Worm (Caenorhabditis elegans) whole organism, early embryonic: Measurements from ENCODE around the gene grl-25.

ENCODE experiments used
- B0310.2 ChIP-seq: sonication (generic microtip); optimal IDR thresholded peaks from 2 replicates; lab custom pipeline; 2016; ENCODE audit warnings: mild to moderate bottlenecking, missing genetic modification characterization, missing compliant biosample characterization
- F13C5.2 ChIP-seq: sonication (generic microtip); optimal IDR thresholded peaks from 2 replicates; lab custom pipeline; 2017; ENCODE audit warnings: mild to moderate bottlenecking, missing genetic modification characterization, inconsistent platforms, missing compliant biosample characterization
- aly-1 ChIP-seq: sonication (generic microtip); optimal IDR thresholded peaks from 2 replicates; lab custom pipeline; 2016; ENCODE audit warnings: missing genetic modification characterization, missing compliant biosample characterization
- ama-1 ChIP-seq: fragments of 150-350 bp; optimal IDR thresholded peaks from 2 replicates; lab custom pipeline; 2014
- ceh-13 ChIP-seq: fragments of 200-800 bp; sonication (Bioruptor generic); optimal IDR thresholded peaks from 2 replicates; lab custom pipeline; 2018; ENCODE audit warnings: mild to moderate bottlenecking, missing genetic modification characterization, missing compliant biosample characterization
- ceh-36 ChIP-seq: sonication (generic microtip); optimal IDR thresholded peaks from 2 replicates; lab custom pipeline; 2016; ENCODE audit warnings: missing genetic modification characterization, inconsistent platforms, missing compliant biosample characterization
- ets-7 ChIP-seq: sonication (generic microtip); optimal IDR thresholded peaks from 2 replicates; lab custom pipeline; 2016; ENCODE audit warnings: missing genotype, missing genetic modification characterization, missing compliant biosample characterization
- flt-1 ChIP-seq: fragments of 200-800 bp; sonication (Bioruptor generic); IDR thresholded peaks from 2 replicates; pipeline ENCODE4 v1.3.6; 2022; ENCODE audit warnings: missing genetic modification characterization, missing compliant biosample characterization
- hmbx-1 ChIP-seq: sonication (generic microtip); optimal IDR thresholded peaks from 2 replicates; lab custom pipeline; 2016; ENCODE audit warnings: mild to moderate bottlenecking, missing genetic modification characterization, missing compliant biosample characterization
- hmg-4 ChIP-seq: fragments of 200-800 bp; sonication (Bioruptor generic); optimal IDR thresholded peaks from 2 replicates; lab custom pipeline; 2018; ENCODE audit warnings: mild to moderate bottlenecking, missing genetic modification characterization, missing compliant biosample characterization
- hnd-1 ChIP-seq: sonication (generic microtip); optimal IDR thresholded peaks from 2 replicates; lab custom pipeline; 2016; ENCODE audit warnings: missing genetic modification characterization, missing compliant biosample characterization
- pes-1 ChIP-seq: fragments of 200-800 bp; sonication (Bioruptor generic); IDR thresholded peaks from 2 replicates; pipeline ENCODE4 v1.3.6; 2022; ENCODE audit warnings: missing genetic modification reagents, missing genetic modification characterization, missing compliant biosample characterization
- scrt-1 ChIP-seq: fragments of 200-800 bp; sonication (Bioruptor generic); IDR thresholded peaks from 2 replicates; pipeline ENCODE4 v1.3.6; 2022; ENCODE audit warnings: missing genetic modification characterization, missing compliant biosample characterization
- sea-1 ChIP-seq: fragments of 200-800 bp; sonication (Bioruptor generic); conservative IDR thresholded peaks from 2 replicates; pipeline ENCODE4 v1.3.6; 2022; ENCODE audit warnings: missing genetic modification characterization, missing compliant biosample characterization
- tbx-11 ChIP-seq: fragments of 200-800 bp; sonication (Bioruptor generic); IDR thresholded peaks from 2 replicates; pipeline ENCODE4 v1.3.6; 2022; ENCODE audit warnings: missing genetic modification characterization, missing compliant biosample characterization
- tbx-37 ChIP-seq: fragments of 200-800 bp; sonication (Bioruptor generic); conservative IDR thresholded peaks from 2 replicates; pipeline ENCODE4 v1.3.6; 2022; ENCODE audit warnings: missing genetic modification reagents, missing genetic modification characterization, missing compliant biosample characterization
- tra-4 ChIP-seq: sonication (generic microtip); optimal IDR thresholded peaks from 2 replicates; lab custom pipeline; 2017; ENCODE audit warnings: missing genetic modification characterization, missing compliant biosample characterization

grl-25 gene

DNA sequence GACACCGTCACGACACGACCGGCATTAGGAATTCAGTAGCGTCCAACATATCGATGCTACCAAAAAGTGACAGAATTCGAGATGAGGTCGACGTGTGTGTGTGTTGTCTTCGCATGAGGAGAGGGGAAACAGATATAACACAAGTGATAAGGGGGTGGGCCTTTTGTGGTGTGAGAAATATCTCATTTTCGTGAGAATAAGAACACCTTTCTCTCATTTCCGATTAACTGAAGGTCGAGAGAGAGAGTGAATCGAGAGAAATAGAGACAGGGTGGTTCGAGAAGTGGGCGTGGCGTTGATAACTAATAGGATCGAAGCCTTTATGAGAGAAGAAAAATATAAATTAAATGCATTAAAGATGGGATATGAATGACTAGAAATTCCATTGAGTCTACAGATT, 21.0 kb downstream of the grl-25 start:
- TF ChIP-seq tra-4 (tag; lab: Kevin White, UChicago) (no peak), aly-1 (tag; lab: Kevin White, UChicago) (no peak), hnd-1 (tag; lab: Kevin White, UChicago) (no peak), pes-1 (GFP tag; lab: Robert Waterston, UW) (no peak), ceh-13 (no peak), ets-7 (no peak), tbx-11 (GFP tag; lab: Robert Waterston, UW) (no peak), ama-1 (no peak), sea-1 (no peak), hmg-4 (no peak), hmbx-1 (tag; lab: Kevin White, UChicago) (no peak), flt-1 (GFP tag; lab: Robert Waterston, UW) (no peak), scrt-1 (GFP tag; lab: Robert Waterston, UW) (no peak)

- TF ChIP-seq hnd-1 (tag; lab: Kevin White, UChicago) (no peak), hmbx-1 (tag; lab: Kevin White, UChicago) (no peak), pes-1 (GFP tag; lab: Robert Waterston, UW) (no peak), tbx-37 (GFP tag; lab: Robert Waterston, UW) (no peak), hmg-4 (no peak), flt-1 (GFP tag; lab: Robert Waterston, UW) (no peak), ceh-13 (no peak)
Measured at ce11 chrIII:8983811-8984210, 21.7 kb downstream of the grl-25 start.

DNA sequence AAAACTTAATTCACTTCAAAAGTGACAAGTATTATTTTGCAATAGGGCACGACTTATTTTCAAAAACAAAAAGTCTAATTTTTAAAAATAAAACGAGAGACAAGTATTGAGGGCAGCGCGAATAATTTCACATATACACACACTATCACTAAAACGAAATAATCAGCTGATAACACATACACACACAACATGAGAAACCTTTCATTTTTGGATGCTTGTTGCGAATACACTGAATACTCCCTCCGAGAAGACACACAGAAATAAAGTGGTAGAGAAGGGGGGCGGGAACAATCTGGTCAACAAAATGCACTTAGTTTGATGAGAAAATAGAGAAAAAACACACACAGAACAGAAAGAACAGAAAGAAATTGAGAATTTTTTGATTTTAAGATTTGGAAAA, 22.3 kb downstream of the grl-25 start:
- no peak for TF ChIP-seq tra-4 (tag; lab: Kevin White, UChicago)
- TF ChIP-seq B0310.2 (tag; lab: Kevin White, UChicago), result no peak
- TF ChIP-seq pes-1 (GFP tag; lab: Robert Waterston, UW), result no peak
- TF ChIP-seq ceh-36 (tag; lab: Kevin White, UChicago), result no peak
- TF ChIP-seq hnd-1 (tag; lab: Kevin White, UChicago), result no peak
- no peak for TF ChIP-seq flt-1 (GFP tag; lab: Robert Waterston, UW)
- no peak for TF ChIP-seq sea-1
- no peak for TF ChIP-seq F13C5.2
- no peak for TF ChIP-seq scrt-1 (GFP tag; lab: Robert Waterston, UW)
- no peak for TF ChIP-seq tbx-37 (GFP tag; lab: Robert Waterston, UW)
- no peak for TF ChIP-seq tbx-11 (GFP tag; lab: Robert Waterston, UW)
- TF ChIP-seq ceh-13, result no peak
- no peak for TF ChIP-seq hmbx-1 (tag; lab: Kevin White, UChicago)

DNA sequence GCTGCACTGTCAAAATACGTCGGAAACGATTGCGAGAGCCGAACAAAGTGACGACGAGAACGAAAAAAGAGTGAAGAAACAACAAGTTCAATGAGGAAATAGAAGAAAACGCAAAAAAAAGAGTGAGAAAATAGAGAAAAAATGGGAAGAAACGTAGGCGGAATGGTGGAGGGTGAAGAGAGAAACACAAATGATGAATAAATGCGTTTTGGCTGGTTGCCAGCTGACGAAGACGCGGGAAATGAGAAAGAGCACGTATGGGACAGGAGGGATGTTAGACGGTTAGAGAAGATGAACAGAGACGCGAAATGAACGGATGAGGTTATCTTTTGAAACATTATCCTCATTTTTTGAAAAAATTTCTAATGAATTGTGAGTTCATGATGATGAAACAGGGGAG, 22.9 kb downstream of the grl-25 start:
- TF ChIP-seq flt-1 (GFP tag; lab: Robert Waterston, UW) (no peak), tbx-37 (GFP tag; lab: Robert Waterston, UW) (no peak), B0310.2 (tag; lab: Kevin White, UChicago) (no peak), pes-1 (GFP tag; lab: Robert Waterston, UW) (no peak), F13C5.2 (no peak)

DNA sequence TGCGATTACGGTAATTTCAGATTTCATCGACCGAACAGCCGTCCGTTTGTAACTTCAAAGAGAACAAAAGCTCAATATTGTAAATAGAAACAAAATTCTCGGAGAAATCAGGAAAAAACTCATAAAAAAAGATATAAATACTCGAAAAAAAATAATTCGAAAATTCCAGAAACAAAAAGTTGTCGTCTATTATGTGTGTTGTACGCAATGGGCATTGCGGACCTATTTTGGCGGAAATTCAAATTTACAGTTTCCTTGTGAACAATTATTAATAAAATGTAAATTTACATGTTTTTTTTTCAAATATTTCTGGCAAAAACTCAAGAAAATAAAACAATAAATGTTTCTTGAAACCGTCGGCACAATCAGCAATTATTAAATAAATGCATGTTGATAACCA, 23.4 kb downstream of the grl-25 start:
- no peak for TF ChIP-seq ets-7
- no peak for TF ChIP-seq hnd-1 (tag; lab: Kevin White, UChicago)
- no peak for TF ChIP-seq F13C5.2
- TF ChIP-seq hmg-4, result no peak
- TF ChIP-seq pes-1 (GFP tag; lab: Robert Waterston, UW), result no peak
- TF ChIP-seq hmbx-1 (tag; lab: Kevin White, UChicago), result no peak
- TF ChIP-seq tra-4 (tag; lab: Kevin White, UChicago), result no peak
- TF ChIP-seq aly-1 (tag; lab: Kevin White, UChicago), result no peak
- no peak for TF ChIP-seq ama-1
- no peak for TF ChIP-seq sea-1
- TF ChIP-seq flt-1 (GFP tag; lab: Robert Waterston, UW), result no peak
- TF ChIP-seq B0310.2 (tag; lab: Kevin White, UChicago), result no peak

- TF ChIP-seq tbx-37 (GFP tag; lab: Robert Waterston, UW), result no peak
- no peak for TF ChIP-seq aly-1 (tag; lab: Kevin White, UChicago)
- TF ChIP-seq tra-4 (tag; lab: Kevin White, UChicago), result no peak
- no peak for TF ChIP-seq ets-7
- TF ChIP-seq sea-1, result no peak
- TF ChIP-seq ceh-36 (tag; lab: Kevin White, UChicago), result no peak
- TF ChIP-seq flt-1 (GFP tag; lab: Robert Waterston, UW), result no peak
- TF ChIP-seq hnd-1 (tag; lab: Kevin White, UChicago), result no peak
- no peak for TF ChIP-seq hmbx-1 (tag; lab: Kevin White, UChicago)
- no peak for TF ChIP-seq ceh-13
- no peak for TF ChIP-seq B0310.2 (tag; lab: Kevin White, UChicago)
- TF ChIP-seq scrt-1 (GFP tag; lab: Robert Waterston, UW), result no peak
- TF ChIP-seq tbx-11 (GFP tag; lab: Robert Waterston, UW), result no peak
- no peak for TF ChIP-seq hmg-4
- TF ChIP-seq F13C5.2, result no peak
- no peak for TF ChIP-seq pes-1 (GFP tag; lab: Robert Waterston, UW)
- TF ChIP-seq ama-1, result no peak
Measured at ce11 chrIII:8985965-8986364, 23.9 kb downstream of the grl-25 start.

- TF ChIP-seq ceh-36 (tag; lab: Kevin White, UChicago), result no peak
- TF ChIP-seq hmbx-1 (tag; lab: Kevin White, UChicago), result no peak
- no peak for TF ChIP-seq hnd-1 (tag; lab: Kevin White, UChicago)
- TF ChIP-seq ama-1, result no peak
Measured at ce11 chrIII:8986872-8987271, 24.8 kb downstream of the grl-25 start.

DNA sequence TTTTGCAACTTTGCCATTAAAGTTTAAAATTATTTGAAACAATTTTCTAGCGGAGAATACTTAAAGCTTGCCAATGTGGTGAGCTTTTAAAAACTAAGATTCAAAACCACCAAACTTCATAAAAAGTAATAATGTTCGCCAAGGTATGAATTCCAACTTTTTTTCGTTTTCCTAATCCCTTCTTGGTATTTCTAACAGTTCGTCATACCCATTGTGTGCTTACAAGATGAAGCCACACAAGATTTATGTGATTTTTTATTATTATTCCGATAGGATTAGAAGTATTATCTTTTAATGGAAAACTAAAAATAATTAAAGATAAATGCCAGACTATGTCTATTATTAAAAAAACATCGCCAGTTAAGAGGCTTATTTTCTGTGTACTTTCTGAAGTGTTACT, 26.0 kb downstream of the grl-25 start:
- TF ChIP-seq flt-1 (GFP tag; lab: Robert Waterston, UW) (no peak), B0310.2 (tag; lab: Kevin White, UChicago) (no peak), tbx-11 (GFP tag; lab: Robert Waterston, UW) (no peak)
